Worm (Caenorhabditis elegans): ENCODE measurements around the gene lsy-13.
"Not testable (repeated sequence)": the region's sequence is repeated elsewhere in the genome, so short reads cannot be mapped to it uniquely, and the experiment has no call there.

The lsy-13 gene

DNA sequence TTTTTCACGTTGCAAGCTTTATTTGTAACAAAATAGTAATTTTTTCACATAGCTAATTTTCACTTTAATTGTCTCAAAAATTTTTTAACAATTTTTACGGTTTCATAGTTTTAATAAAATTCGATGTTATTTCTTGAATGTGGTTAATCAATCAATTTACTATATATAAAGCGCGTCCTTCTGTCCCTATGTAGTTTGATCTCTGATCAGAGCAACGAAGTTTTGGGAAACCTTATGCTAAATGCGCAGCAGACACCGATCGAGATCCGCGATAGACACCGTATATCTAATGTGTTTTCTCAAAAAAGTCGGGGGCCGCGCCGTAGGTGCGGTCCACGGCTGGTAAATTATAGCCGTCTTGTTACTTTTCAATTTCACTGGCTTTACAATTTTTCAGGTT lies 24.9 kb downstream of the lsy-13 start:
- TF ChIP-seq B0310.2 (tag; optimal IDR thresholded peaks at IDR 0.05) = no peak
- no peak for TF ChIP-seq ceh-36 (tag; optimal IDR thresholded peaks at IDR 0.05)
- TF ChIP-seq hnd-1 (tag; optimal IDR thresholded peaks at IDR 0.05) = no peak
- no peak for TF ChIP-seq flt-1 (GFP tag; IDR thresholded peaks at IDR 0.05)
- TF ChIP-seq hmbx-1 (tag; optimal IDR thresholded peaks at IDR 0.05) = no peak
- no peak for TF ChIP-seq tra-4 (tag; optimal IDR thresholded peaks at IDR 0.05)
- TF ChIP-seq pes-1 (GFP tag; IDR thresholded peaks at IDR 0.05) = no peak
- TF ChIP-seq tbx-11 (GFP tag; IDR thresholded peaks at IDR 0.05) = no peak
- no peak for TF ChIP-seq ets-7 (tag; optimal IDR thresholded peaks at IDR 0.05)
- no peak for TF ChIP-seq tbx-37 (GFP tag; conservative IDR thresholded peaks at IDR 0.05)
- TF ChIP-seq hmg-4 (GFP tag; optimal IDR thresholded peaks at IDR 0.05) = no peak
- TF ChIP-seq sea-1 (GFP tag; conservative IDR thresholded peaks at IDR 0.05) = no peak
- no peak for TF ChIP-seq F13C5.2 (tag; optimal IDR thresholded peaks at IDR 0.05)

DNA sequence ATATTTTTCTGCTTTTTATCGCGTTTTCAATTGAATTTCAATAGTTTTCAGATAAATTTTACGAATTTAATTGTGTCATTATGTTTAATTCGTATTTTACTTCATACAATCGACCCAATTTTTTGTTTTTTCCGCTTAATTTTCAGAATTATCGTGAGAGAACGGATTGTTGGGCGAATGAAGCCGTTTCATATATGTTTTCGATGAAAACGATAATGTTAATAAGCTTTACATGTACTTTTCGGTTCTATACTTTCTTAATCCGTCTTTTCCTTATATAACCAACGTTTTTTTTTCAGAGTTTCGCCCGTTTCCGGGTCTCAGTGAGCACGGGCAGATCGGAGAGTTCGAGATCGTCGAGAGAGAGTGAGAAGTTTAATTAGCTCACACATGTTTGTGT lies 31.6 kb downstream of the lsy-13 start, which contains the start of gene T06A10.2:
Gene T06A10.2, plus strand, starts transcription at position 301 of the 400 bp plus-strand sequence.
- TF ChIP-seq B0310.2, hmbx-1, tra-4 (tag; optimal IDR thresholded peaks at IDR 0.05): not testable (repeated sequence)

DNA sequence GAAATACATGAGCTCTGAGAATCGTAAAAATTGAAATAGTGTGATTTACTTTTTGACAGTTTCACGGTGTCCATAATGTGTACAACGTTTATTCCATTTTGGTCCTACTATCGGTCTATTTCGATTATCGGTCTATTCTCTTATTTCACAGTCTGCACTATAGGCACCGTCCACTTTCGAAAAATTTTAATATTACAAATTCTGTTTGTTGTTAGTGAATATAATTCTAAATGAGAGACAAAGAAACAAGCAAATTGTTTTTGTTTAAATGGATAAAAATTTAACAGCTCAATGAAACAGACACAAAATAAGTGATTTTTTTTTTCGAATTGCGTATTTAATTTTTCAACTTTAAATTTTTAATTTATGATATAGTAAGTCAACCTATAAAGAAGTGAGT lies 34.5 kb downstream of the lsy-13 start:
- no peak for TF ChIP-seq ceh-36 (tag; optimal IDR thresholded peaks at IDR 0.05)
